Worm (Caenorhabditis elegans) whole organism, L4/young adult: Measurements from ENCODE around the gene arrd-3.

Experiments used
- dao-5 ChIP-seq: sonication (generic microtip); optimal IDR thresholded peaks from 2 replicates; lab custom pipeline; 2016; ENCODE audit warnings: missing genotype, missing genetic modification characterization, moderate library complexity, missing compliant biosample characterization
- him-1 ChIP-seq: sonication (generic microtip); optimal IDR thresholded peaks from 2 replicates; lab custom pipeline; 2016; ENCODE audit warnings: missing genotype, missing genetic modification reagents, missing genetic modification characterization, missing compliant biosample characterization

ce11 chrII:9426076-9426475, 13.7 kb downstream of the arrd-3 start, which contains the start of gene M176.10:
- TF ChIP-seq dao-5 (tag; lab: Kevin White, UChicago): no peak
- no peak for TF ChIP-seq him-1 (tag; lab: Kevin White, UChicago)
